Worm (Caenorhabditis elegans): ENCODE data around the gene zchc-1A.

- TF ChIP-seq W03F9.2 (tag; optimal IDR thresholded peaks at IDR 0.05) (no peak), dao-5 (tag; optimal IDR thresholded peaks at IDR 0.05) (no peak)
Measured at ce11 chrX:5199245-5199644, 25.1 kb downstream of the zchc-1A start.
